Worm (Caenorhabditis elegans) whole organism, L2 larva: Measurements from ENCODE around the gene mab-23.

Experiments used
- elt-3 ChIP-seq: sonication (generic microtip); optimal IDR thresholded peaks from 2 replicates; lab custom pipeline; 2017; ENCODE audit warnings: missing biosample characterization, missing genetic modification characterization
- nhr-21 ChIP-seq: fragments of 150-350 bp; optimal IDR thresholded peaks from 2 replicates; lab custom pipeline; 2014; ENCODE audit warnings: missing biosample characterization, missing genetic modification characterization
- unc-39 ChIP-seq: fragments of 150-350 bp; optimal IDR thresholded peaks from 2 replicates; lab custom pipeline; 2014; ENCODE audit warnings: missing biosample characterization, missing genetic modification characterization
- ztf-4 ChIP-seq: fragments of 150-350 bp; optimal IDR thresholded peaks from 2 replicates; lab custom pipeline; 2014; ENCODE audit warnings: missing biosample characterization, missing genetic modification characterization

DNA sequence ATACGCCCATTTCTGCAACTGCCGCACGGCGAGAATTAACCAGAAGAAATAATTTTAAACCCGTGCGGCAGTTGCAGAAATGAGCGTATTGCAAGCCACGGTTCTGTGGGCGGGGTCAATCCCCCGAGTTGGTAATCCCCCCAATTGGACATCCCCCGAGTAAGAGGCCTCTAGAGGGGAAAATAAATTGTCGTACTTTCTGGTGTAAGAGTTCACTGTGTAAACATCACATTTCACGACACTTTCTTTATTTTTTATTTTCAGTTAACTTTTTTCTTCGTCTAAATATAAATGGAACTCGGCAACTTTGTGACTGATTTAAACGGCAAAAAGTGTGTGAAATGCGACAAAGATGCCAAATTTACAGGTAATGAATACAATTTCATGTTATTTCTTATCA lies 25.1 kb downstream of the mab-23 start, which contains the start of gene tut-2:
- TF ChIP-seq elt-3 (tag; lab: Kevin White, UChicago), result no peak
- no peak for TF ChIP-seq unc-39 (tag; lab: Kevin White, UChicago)
- no peak for TF ChIP-seq ztf-4 (tag; lab: Kevin White, UChicago)
- TF ChIP-seq nhr-21 (tag; lab: Kevin White, UChicago), result no peak
